Worm (Caenorhabditis elegans) whole organism, early embryonic: ENCODE results near the gene C06E4.8.

Experiments
- F13C5.2 ChIP-seq: sonication (generic microtip); optimal IDR thresholded peaks from 2 replicates; lab custom pipeline; 2017; ENCODE audit warnings: mild to moderate bottlenecking, missing genetic modification characterization, inconsistent platforms, missing compliant biosample characterization
- ama-1 ChIP-seq: fragments of 150-350 bp; optimal IDR thresholded peaks from 2 replicates; lab custom pipeline; 2014
- flt-1 ChIP-seq: fragments of 200-800 bp; sonication (Bioruptor generic); IDR thresholded peaks from 2 replicates; pipeline ENCODE4 v1.3.6; 2022; ENCODE audit warnings: missing genetic modification characterization, missing compliant biosample characterization
- hmbx-1 ChIP-seq: sonication (generic microtip); optimal IDR thresholded peaks from 2 replicates; lab custom pipeline; 2016; ENCODE audit warnings: mild to moderate bottlenecking, missing genetic modification characterization, missing compliant biosample characterization
- sea-1 ChIP-seq: fragments of 200-800 bp; sonication (Bioruptor generic); conservative IDR thresholded peaks from 2 replicates; pipeline ENCODE4 v1.3.6; 2022; ENCODE audit warnings: missing genetic modification characterization, missing compliant biosample characterization
- tra-4 ChIP-seq: sonication (generic microtip); optimal IDR thresholded peaks from 2 replicates; lab custom pipeline; 2017; ENCODE audit warnings: missing genetic modification characterization, missing compliant biosample characterization

DNA sequence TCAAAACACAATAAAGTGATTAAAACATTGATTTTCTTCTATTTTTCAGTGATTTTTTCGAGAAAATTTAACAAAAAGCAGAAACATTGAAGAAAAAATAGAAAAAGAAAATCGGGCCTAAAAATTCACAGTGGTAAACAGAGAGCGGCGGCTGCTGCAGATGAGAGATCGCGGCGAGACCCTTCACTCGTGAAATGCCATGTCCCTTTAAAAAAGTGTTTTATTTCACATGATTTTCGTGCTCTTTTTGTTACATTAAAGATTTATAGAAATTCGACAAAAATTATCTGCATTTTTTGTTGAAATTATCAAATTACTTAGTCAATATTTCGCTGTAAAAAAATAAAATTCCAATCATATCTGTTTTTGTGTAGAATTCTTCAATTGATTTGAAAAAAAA, 28.3 kb upstream of the C06E4.8 start:
- no peak for TF ChIP-seq flt-1
- no peak for TF ChIP-seq hmbx-1 (tag; lab: Kevin White, UChicago)
- no peak for TF ChIP-seq ama-1
- no peak for TF ChIP-seq sea-1
- TF ChIP-seq tra-4 (tag; lab: Kevin White, UChicago): no peak
- TF ChIP-seq F13C5.2 (tag; lab: Kevin White, UChicago): no peak
